Worm (Caenorhabditis elegans): ENCODE results near the gene cest-24.

Gene cest-24

DNA sequence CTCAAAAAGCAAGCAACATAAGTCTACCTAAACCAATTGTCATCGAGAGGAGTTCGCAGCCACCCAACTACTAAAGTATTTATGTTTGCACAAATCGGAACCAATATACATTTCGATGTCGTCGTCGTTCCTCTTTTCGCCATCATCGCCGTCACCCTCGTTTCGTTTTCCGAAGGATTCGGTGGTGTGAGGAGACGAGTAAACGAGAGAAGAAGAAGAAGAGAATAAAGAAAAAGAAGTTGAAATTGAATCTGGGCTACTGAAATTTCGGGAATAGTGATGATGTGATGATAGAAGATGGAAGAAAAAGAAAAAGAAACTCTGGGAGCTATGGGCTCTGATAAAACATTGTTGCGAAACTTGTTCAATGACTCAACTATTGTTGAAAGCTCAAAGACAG lies 48.2 kb upstream of the cest-24 start:
- TF ChIP-seq ces-1 (GFP tag; optimal IDR thresholded peaks at IDR 0.05), result peak; percentile 70
- TF ChIP-seq snpc-4 (tag; optimal IDR thresholded peaks at IDR 0.05), result no peak
- no peak for TF ChIP-seq M03D4.4 (tag; optimal IDR thresholded peaks at IDR 0.05)

DNA sequence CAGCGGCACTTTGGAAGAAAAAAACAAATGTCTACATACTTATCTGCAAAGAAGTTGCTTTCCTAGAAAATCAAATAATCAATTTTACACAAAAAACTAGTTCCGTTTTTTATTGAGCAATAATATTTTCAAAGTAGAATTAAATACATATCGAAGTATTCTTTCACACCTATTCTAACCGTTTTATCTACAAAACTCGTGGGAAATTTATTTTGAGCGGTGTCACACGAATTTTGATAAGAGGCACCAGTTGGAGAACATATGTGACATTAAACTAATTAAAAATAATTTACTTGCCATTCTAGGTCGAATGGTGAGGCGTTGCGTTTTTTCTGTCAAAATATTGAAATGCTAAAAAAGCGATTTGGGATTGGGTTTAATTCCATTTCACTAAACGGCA lies 47.8 kb upstream of the cest-24 start:
- no peak for TF ChIP-seq cnd-1 (tag; optimal IDR thresholded peaks at IDR 0.05)
- no peak for TF ChIP-seq snpc-4 (tag; optimal IDR thresholded peaks at IDR 0.05)
- no peak for TF ChIP-seq nhr-2 (tag; optimal IDR thresholded peaks at IDR 0.05)

DNA sequence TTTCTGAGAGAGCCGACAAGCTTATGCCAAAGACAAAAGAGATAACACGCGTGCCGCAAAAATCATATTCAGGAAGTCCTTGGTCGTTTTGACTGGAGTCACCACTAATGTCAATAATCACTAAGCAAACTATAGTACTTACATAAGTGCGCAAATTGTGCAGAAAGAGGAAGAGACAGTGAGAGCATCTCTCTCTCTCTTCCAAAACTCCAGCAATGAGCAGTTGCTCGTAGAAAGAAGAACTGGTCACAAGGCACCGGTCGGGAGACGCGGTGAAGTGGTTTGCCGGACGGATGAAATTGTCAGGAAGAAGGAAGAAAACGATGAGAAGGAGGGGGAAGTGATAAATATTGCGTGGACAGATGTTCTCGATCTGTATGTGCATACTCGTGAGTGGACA lies 46.6 kb upstream of the cest-24 start:
- no peak for TF ChIP-seq lsy-2 (tag; optimal IDR thresholded peaks at IDR 0.05)
- no peak for TF ChIP-seq elt-3 (tag; optimal IDR thresholded peaks at IDR 0.05)
- no peak for TF ChIP-seq drap-1 (GFP tag; optimal IDR thresholded peaks at IDR 0.05)
- no peak for TF ChIP-seq ces-1 (GFP tag; optimal IDR thresholded peaks at IDR 0.05)
- TF ChIP-seq ztf-11 (tag; optimal IDR thresholded peaks at IDR 0.05), result no peak
- no peak for TF ChIP-seq M03D4.4 (tag; optimal IDR thresholded peaks at IDR 0.05)
- TF ChIP-seq pha-4 (tag; optimal IDR thresholded peaks at IDR 0.05), result peak; percentile 4
- no peak for TF ChIP-seq nhr-2 (tag; optimal IDR thresholded peaks at IDR 0.05)
- no peak for TF ChIP-seq zip-8 (tag; optimal IDR thresholded peaks at IDR 0.05)
- TF ChIP-seq sem-2 (GFP tag; optimal IDR thresholded peaks at IDR 0.05), result no peak
- peak; percentile 81 for TF ChIP-seq hlh-1 (tag; optimal IDR thresholded peaks at IDR 0.05)
- no peak for TF ChIP-seq lin-32 (GFP tag; optimal IDR thresholded peaks at IDR 0.05)
- TF ChIP-seq ham-2 (GFP tag; optimal IDR thresholded peaks at IDR 0.05), result no peak
- TF ChIP-seq unc-39 (tag; optimal IDR thresholded peaks at IDR 0.05), result no peak
- TF ChIP-seq unc-120 (tag; optimal IDR thresholded peaks at IDR 0.05; ENCODE audit: poor library complexity, severe bottlenecking), result peak; percentile 46
- TF ChIP-seq nhr-76 (tag; optimal IDR thresholded peaks at IDR 0.05), result no peak
- TF ChIP-seq nhr-237 (tag; optimal IDR thresholded peaks at IDR 0.05), result peak; percentile 51
- no peak for TF ChIP-seq snpc-4 (tag; optimal IDR thresholded peaks at IDR 0.05)

DNA sequence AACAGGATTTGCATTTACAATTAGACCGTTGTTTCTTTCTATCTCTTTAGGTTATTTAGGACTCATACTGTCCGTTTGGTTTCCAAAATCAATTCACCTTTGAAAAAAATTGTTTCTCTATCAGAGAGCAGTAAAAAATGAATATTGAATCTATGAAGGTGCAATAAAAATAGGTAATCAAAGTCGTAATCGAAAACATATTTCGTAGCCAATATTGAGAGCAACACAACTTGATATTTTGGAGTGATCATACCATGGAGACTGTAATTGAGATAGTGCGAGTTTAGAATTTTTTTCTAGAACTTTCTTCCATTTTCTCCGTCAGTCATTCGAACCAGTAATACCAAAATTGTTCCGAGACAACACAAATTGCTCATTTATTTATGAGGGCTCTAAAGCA lies 46.2 kb upstream of the cest-24 start, which contains the start of gene F31F7.2:
F31F7.2 (plus strand) TSS at position 301 of the 400 bp plus-strand sequence.
- no peak for TF ChIP-seq flh-1 (GFP tag; optimal IDR thresholded peaks at IDR 0.05)

DNA sequence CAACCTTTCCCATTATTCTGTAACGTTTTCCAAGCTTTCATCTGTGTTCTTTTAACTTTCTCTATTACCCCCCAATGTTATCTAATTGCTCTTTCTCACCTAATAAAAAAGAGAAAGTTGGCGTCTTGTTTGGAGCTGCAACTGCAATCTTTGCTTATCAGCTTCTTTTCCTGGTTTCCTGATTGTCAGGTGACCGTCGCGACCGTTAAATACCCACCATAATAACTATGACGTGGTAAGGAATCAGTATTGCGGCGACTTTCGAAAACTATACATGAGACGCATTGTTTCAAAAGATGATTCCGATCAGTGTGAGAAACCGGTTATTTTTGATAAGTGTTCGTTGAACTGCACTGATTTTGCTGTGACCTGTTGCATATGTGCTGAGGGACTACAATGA lies 41.5 kb upstream of the cest-24 start:
- TF ChIP-seq cnd-1 (tag; optimal IDR thresholded peaks at IDR 0.05), result no peak
- no peak for TF ChIP-seq elt-1 (tag; optimal IDR thresholded peaks at IDR 0.05; ENCODE audit: borderline replicate concordance, insufficient read depth)
- TF ChIP-seq unc-120 (tag; optimal IDR thresholded peaks at IDR 0.05; ENCODE audit: poor library complexity, severe bottlenecking), result no peak
- TF ChIP-seq ceh-83 (GFP tag; optimal IDR thresholded peaks at IDR 0.05), result no peak
- TF ChIP-seq mep-1 (tag; optimal IDR thresholded peaks at IDR 0.05), result no peak
- TF ChIP-seq ces-1 (GFP tag; optimal IDR thresholded peaks at IDR 0.05), result no peak
- no peak for TF ChIP-seq nhr-12 (tag; optimal IDR thresholded peaks at IDR 0.05)
- no peak for TF ChIP-seq lin-32 (GFP tag; optimal IDR thresholded peaks at IDR 0.05)
- TF ChIP-seq bed-3 (GFP tag; optimal IDR thresholded peaks at IDR 0.05), result no peak
- no peak for TF ChIP-seq snpc-4 (tag; optimal IDR thresholded peaks at IDR 0.05)
- no peak for TF ChIP-seq ham-2 (GFP tag; optimal IDR thresholded peaks at IDR 0.05)
- TF ChIP-seq M03D4.4 (tag; optimal IDR thresholded peaks at IDR 0.05), result no peak
- TF ChIP-seq drap-1 (GFP tag; optimal IDR thresholded peaks at IDR 0.05), result no peak
- TF ChIP-seq lin-13 (tag; optimal IDR thresholded peaks at IDR 0.05), result no peak

DNA sequence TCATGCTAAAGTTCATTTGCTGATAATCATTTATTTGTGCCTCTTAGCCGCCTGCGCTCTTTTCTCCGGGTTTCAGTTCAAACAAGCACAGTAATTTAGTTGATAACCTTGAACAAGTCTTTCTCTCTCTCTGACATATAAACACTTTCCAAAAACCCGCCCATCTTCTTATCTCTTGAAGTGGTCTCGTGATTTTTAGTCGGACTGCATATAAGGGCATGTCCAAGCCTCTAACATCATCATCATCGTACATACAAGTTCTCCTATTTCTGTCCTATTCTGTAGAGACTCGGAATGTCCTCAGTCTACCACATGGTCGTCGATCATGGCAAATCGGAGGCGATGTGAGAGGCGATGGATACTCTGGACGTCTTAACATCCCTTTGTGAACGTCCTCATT lies 40.5 kb upstream of the cest-24 start, which contains the start of gene F31F7.1:
F31F7.1 (plus strand) TSS at position 235 of the 400 bp plus-strand sequence.
- TF ChIP-seq mep-1 (tag; optimal IDR thresholded peaks at IDR 0.05), result no peak
- no peak for TF ChIP-seq M03D4.4 (tag; optimal IDR thresholded peaks at IDR 0.05)
- no peak for TF ChIP-seq ztf-11 (tag; optimal IDR thresholded peaks at IDR 0.05)
- no peak for TF ChIP-seq unc-39 (tag; optimal IDR thresholded peaks at IDR 0.05)
- no peak for TF ChIP-seq ceh-43 (GFP tag; optimal IDR thresholded peaks at IDR 0.05)
- TF ChIP-seq snpc-4 (tag; optimal IDR thresholded peaks at IDR 0.05), result no peak
- TF ChIP-seq lin-32 (GFP tag; optimal IDR thresholded peaks at IDR 0.05), result no peak
- no peak for TF ChIP-seq ham-2 (GFP tag; optimal IDR thresholded peaks at IDR 0.05)
- TF ChIP-seq lin-13 (tag; optimal IDR thresholded peaks at IDR 0.05), result no peak
- TF ChIP-seq unc-120 (tag; optimal IDR thresholded peaks at IDR 0.05; ENCODE audit: poor library complexity, severe bottlenecking), result no peak
- TF ChIP-seq sem-2 (GFP tag; optimal IDR thresholded peaks at IDR 0.05), result no peak
- no peak for TF ChIP-seq flh-1 (GFP tag; optimal IDR thresholded peaks at IDR 0.05)
- TF ChIP-seq hlh-1 (tag; optimal IDR thresholded peaks at IDR 0.05), result no peak
- TF ChIP-seq blmp-1 (tag; optimal IDR thresholded peaks at IDR 0.05), result no peak
- TF ChIP-seq nhr-28 (tag; optimal IDR thresholded peaks at IDR 0.05), result no peak
- no peak for TF ChIP-seq lsy-2 (tag; optimal IDR thresholded peaks at IDR 0.05)
- no peak for TF ChIP-seq cnd-1 (tag; optimal IDR thresholded peaks at IDR 0.05)
- no peak for TF ChIP-seq pha-4 (tag; optimal IDR thresholded peaks at IDR 0.05)
- TF ChIP-seq nhr-76 (tag; optimal IDR thresholded peaks at IDR 0.05), result no peak
- TF ChIP-seq drap-1 (GFP tag; optimal IDR thresholded peaks at IDR 0.05), result no peak

Measured in whole organism, mixed stage, embryonic.